Fruit fly (Drosophila melanogaster): ENCODE measurements around the gene Mkp.

DNA sequence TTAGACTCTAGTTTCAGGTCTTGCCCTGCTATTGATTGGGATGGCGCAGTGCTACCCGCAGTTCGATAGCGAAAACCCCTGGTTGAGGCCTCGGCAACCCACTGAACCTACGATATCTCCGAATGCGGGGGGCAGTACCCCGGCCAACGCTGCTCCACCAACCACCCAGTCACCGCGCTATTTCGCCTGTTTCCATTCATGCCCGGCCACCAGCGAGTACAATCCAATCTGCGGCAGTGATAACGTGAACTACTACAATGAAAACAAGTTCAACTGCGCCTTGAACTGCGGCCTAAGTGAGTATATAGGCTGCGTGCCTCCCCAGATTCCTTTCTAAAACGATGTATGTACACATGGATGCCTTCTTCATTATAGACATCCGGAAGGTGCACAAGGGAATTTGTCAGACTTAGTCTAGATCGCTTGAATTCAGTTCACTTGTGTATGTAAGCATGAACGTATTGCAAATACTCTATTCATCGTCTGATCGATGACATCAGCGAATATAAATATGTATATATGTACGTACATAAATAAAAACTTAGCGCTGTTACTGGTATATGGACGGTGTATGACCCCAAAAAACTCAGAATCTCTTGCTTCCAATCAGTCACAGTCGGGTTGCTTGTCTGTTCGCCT, 33.3 kb upstream of the Mkp start, which contains the start of gene CG13877:
- TF ChIP-seq toe (GFP tag; optimal IDR thresholded peaks at IDR 0.05) = no peak
- TF ChIP-seq CG7101 (tag; optimal IDR thresholded peaks at IDR 0.05) = no peak
- no peak for TF ChIP-seq ovo (GFP tag; optimal IDR thresholded peaks at IDR 0.05)
- no peak for TF ChIP-seq CG12768 (GFP tag; optimal IDR thresholded peaks at IDR 0.05)
- TF ChIP-seq CG14711 (tag; optimal IDR thresholded peaks at IDR 0.05) = no peak
- TF ChIP-seq Crg-1 (GFP tag; optimal IDR thresholded peaks at IDR 0.05) = no peak
- TF ChIP-seq pad (GFP tag; optimal IDR thresholded peaks at IDR 0.05) = no peak
- no peak for TF ChIP-seq CG7045 (GFP tag; optimal IDR thresholded peaks at IDR 0.05)
- no peak for TF ChIP-seq CG11617 (GFP tag; optimal IDR thresholded peaks at IDR 0.05)
- no peak for TF ChIP-seq CG1620 (GFP tag; optimal IDR thresholded peaks at IDR 0.05)

Measured in whole organism, adult.